Worm (Caenorhabditis elegans): Measurements from ENCODE around the gene pcyt-2.2.

- TF ChIP-seq daf-8 (GFP tag; IDR thresholded peaks at IDR 0.05) (no peak), tag-97 (GFP tag; IDR thresholded peaks at IDR 0.05) (no peak), ceh-32 (tag; optimal IDR thresholded peaks at IDR 0.05; ENCODE audit: poor library complexity) (no peak)
These were observed 8.2 kb upstream of the pcyt-2.2 start, which contains the start of gene cca-1 for ce11 chrX:7875854-7876253.

All from whole organism, L4 larva.